Worm (Caenorhabditis elegans): ENCODE measurements around the gene Y9C9A.16.

ce11 chrIV:4986246-4986645 is 10.3 kb upstream of the Y9C9A.16 start, which contains the start of gene clec-177:
- TF ChIP-seq flt-1 (GFP tag; IDR thresholded peaks at IDR 0.05): no peak
- no peak for TF ChIP-seq hnd-1 (tag; optimal IDR thresholded peaks at IDR 0.05)
- TF ChIP-seq ama-1 (optimal IDR thresholded peaks at IDR 0.05): no peak
- TF ChIP-seq B0310.2 (tag; optimal IDR thresholded peaks at IDR 0.05): no peak
- no peak for TF ChIP-seq aly-1 (tag; optimal IDR thresholded peaks at IDR 0.05)
- TF ChIP-seq ceh-13 (GFP tag; optimal IDR thresholded peaks at IDR 0.05): no peak
- TF ChIP-seq hmg-4 (GFP tag; optimal IDR thresholded peaks at IDR 0.05): no peak
- no peak for TF ChIP-seq tbx-37 (GFP tag; conservative IDR thresholded peaks at IDR 0.05)
